Worm (Caenorhabditis elegans) whole organism, L3 larva: ENCODE measurements around the gene R74.8.

Experiments used
- ceh-16 ChIP-seq: sonication (generic microtip); optimal IDR thresholded peaks from 2 replicates; lab custom pipeline; 2017; ENCODE audit warnings: missing biosample characterization, missing genetic modification characterization
- lin-39 ChIP-seq: fragments of 150-350 bp; optimal IDR thresholded peaks from 2 replicates; lab custom pipeline; 2018; ENCODE audit warnings: missing biosample characterization, missing genetic modification reagents, missing genetic modification characterization
- nfya-1 ChIP-seq: sonication (generic microtip); optimal IDR thresholded peaks from 2 replicates; lab custom pipeline; 2017; ENCODE audit warnings: missing genetic modification characterization, mild to moderate bottlenecking, missing compliant biosample characterization, antibody characterized with exemption, moderate library complexity; ENCODE audit not compliant: insufficient read depth
- nhr-23 ChIP-seq: fragments of 150-350 bp; optimal IDR thresholded peaks from 2 replicates; lab custom pipeline; 2014; ENCODE audit warnings: missing biosample characterization, missing genetic modification reagents, missing genetic modification characterization
- ztf-11 ChIP-seq: fragments of 150-350 bp; optimal IDR thresholded peaks from 2 replicates; lab custom pipeline; 2014; ENCODE audit warnings: missing biosample characterization, missing genetic modification characterization

DNA sequence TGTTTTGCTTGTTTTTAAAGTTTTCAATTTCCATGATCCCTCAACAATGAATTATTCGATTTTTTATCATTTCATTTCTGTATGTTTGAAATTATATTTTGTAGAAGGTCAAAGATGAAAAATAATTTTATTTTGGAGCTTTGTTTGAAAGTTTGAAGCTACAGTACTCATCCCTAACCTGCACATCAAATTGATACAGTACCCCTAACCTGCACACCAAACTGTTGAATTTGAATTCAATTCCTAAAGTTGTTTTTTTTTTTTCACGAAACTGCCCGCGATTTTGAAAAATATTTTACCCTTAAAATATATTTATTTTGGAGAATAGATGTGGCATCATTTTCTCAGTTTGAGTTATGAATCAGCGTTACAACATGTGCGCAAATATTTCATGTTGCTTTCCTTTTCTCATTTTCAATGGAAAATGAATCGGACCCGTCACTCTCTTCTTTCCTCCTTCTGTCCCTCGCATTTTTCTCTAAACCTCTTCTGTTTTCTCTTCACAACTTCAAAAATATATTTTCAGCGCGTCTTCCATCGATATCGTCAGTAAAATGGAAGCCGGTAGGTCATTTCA lies at the start of gene R74.8:
- TF ChIP-seq lin-39 (tag; lab: Kevin White, UChicago) (no peak), ceh-16 (tag; lab: Kevin White, UChicago) (no peak), nfya-1 (tag; lab: Kevin White, UChicago) (peak; percentile 11), ztf-11 (tag; lab: Kevin White, UChicago) (no peak), nhr-23 (tag; lab: Kevin White, UChicago) (no peak)
